Fruit fly (Drosophila melanogaster): Measurements from ENCODE around the gene CG7778.
A peak's percentile ranks its signal among the peaks of the same experiment; 100 is the strongest.

The CG7778 gene

DNA sequence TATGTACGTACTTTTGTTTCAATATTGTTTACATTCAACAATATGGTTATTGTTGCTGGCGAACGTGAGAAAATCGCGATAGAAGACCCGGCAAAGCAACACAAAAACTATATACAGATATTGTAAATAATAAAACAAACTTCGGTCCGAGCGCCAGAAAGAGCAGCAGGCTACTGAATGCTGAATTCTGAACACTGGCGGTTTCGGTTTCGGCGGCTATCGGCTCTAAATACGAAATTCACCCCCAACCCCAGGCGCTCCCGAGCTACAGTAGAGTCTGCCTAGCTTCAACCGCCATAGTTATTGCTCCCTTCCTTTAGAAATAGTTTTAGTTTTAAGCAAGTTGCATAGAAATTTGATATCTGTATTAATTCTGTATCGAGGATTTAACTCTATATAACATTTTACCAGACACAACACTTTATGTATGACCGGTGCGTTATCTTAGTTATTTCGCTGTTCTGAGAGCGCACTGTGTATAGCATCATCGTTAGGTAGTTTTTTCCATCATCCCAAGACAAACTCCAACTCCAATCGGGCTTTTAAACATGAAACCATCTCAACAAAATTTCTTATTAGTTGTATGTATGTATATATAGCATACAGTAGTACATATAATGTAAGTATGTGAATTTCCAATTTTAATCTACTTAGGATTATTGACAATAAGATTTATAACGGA, 16.0 kb downstream of the CG7778 start, which contains the start of gene CG7627 (continued):
- 0 out of 3 replicates have a peak, but pooled peaks have one; percentile 59 for TF ChIP-seq otp (GFP tag; IDR thresholded peaks at IDR 0.05)
- TF ChIP-seq lab (GFP tag; optimal IDR thresholded peaks at IDR 0.05): peak; percentile 88
- TF ChIP-seq Dp (GFP tag; optimal IDR thresholded peaks at IDR 0.05): no peak
- no peak for TF ChIP-seq sens-2 (GFP tag; IDR thresholded peaks at IDR 0.05)
- peak; percentile 97 for TF ChIP-seq Deaf1 (tag; optimal IDR thresholded peaks at IDR 0.05)
- 0 out of 2 replicates have a peak, but pooled peaks have one; percentile 34 for TF ChIP-seq CG16779 (GFP tag; IDR thresholded peaks at IDR 0.05)
- TF ChIP-seq CG11456 (GFP tag; IDR thresholded peaks at IDR 0.05): peak; percentile 88
- peak; percentile 82 for TF ChIP-seq BtbVII (GFP tag; optimal IDR thresholded peaks at IDR 0.05)
- TF ChIP-seq Meics (GFP tag; optimal IDR thresholded peaks at IDR 0.05): peak; percentile 84
- TF ChIP-seq CG18619 (GFP tag; optimal IDR thresholded peaks at IDR 0.05): peak; percentile 71
- peak; percentile 43 for TF ChIP-seq CG33557 (GFP tag; optimal IDR thresholded peaks at IDR 0.05)
- TF ChIP-seq CG1792 (GFP tag; optimal IDR thresholded peaks at IDR 0.05): peak; percentile 43
- peak; percentile 74 for TF ChIP-seq CG9817 (tag; optimal IDR thresholded peaks at IDR 0.05)
- peak; percentile 77 for TF ChIP-seq CG12391 (tag; optimal IDR thresholded peaks at IDR 0.05)
- no peak for TF ChIP-seq gt (GFP tag; IDR thresholded peaks at IDR 0.05)
- TF ChIP-seq klu (GFP tag; IDR thresholded peaks at IDR 0.05): peak; percentile 25; the same call in 1 of the 2 replicates
- no peak for TF ChIP-seq CG2129 (GFP tag; IDR thresholded peaks at IDR 0.05; ENCODE audit: partially characterized antibody)
- peak; percentile 70 for TF ChIP-seq az2 (GFP tag; optimal IDR thresholded peaks at IDR 0.05)
- TF ChIP-seq Ets97D (GFP tag; optimal IDR thresholded peaks at IDR 0.05): peak; percentile 42
- TF ChIP-seq CG11695 (GFP tag; IDR thresholded peaks at IDR 0.05): peak; percentile 72; the same call in 2 of the 3 replicates
- TF ChIP-seq grau (tag; optimal IDR thresholded peaks at IDR 0.05): peak; percentile 98
- peak; percentile 87 for TF ChIP-seq slbo (GFP tag; IDR thresholded peaks at IDR 0.05)
- peak; percentile 69 for TF ChIP-seq Taf1 (GFP tag; IDR thresholded peaks at IDR 0.05)
- peak; percentile 54 for TF ChIP-seq CG2875 (GFP tag; optimal IDR thresholded peaks at IDR 0.05)
- peak; percentile 72 for TF ChIP-seq ab (GFP tag; optimal IDR thresholded peaks at IDR 0.05)
- no peak for TF ChIP-seq Dll (GFP tag; IDR thresholded peaks at IDR 0.05; ENCODE audit: partially characterized antibody)
- no peak for TF ChIP-seq Lhr (GFP tag; optimal IDR thresholded peaks at IDR 0.05)
- no peak for TF ChIP-seq Kr (GFP tag; optimal IDR thresholded peaks at IDR 0.05)
- peak; percentile 67 for TF ChIP-seq CG13296 (GFP tag; optimal IDR thresholded peaks at IDR 0.05)
- TF ChIP-seq wor (GFP tag; IDR thresholded peaks at IDR 0.05): peak; percentile 47
- TF ChIP-seq ato (GFP tag; IDR thresholded peaks at IDR 0.05; ENCODE audit: partially characterized antibody): no peak
- TF ChIP-seq Atf-2 (GFP tag; optimal IDR thresholded peaks at IDR 0.05): peak; percentile 60
- TF ChIP-seq CG8089 (GFP tag; optimal IDR thresholded peaks at IDR 0.05): peak; percentile 62
- TF ChIP-seq zfh1 (GFP tag; IDR thresholded peaks at IDR 0.05): peak; percentile 82
- peak; percentile 71 for TF ChIP-seq CG12299 (tag; optimal IDR thresholded peaks at IDR 0.05)
- peak; percentile 9 for TF ChIP-seq pzg (GFP tag; optimal IDR thresholded peaks at IDR 0.05)
- TF ChIP-seq PHDP (tag; optimal IDR thresholded peaks at IDR 0.05): peak; percentile 68
- peak; percentile 27 for TF ChIP-seq Dref (GFP tag; IDR thresholded peaks at IDR 0.05)
- peak; percentile 68 for TF ChIP-seq CG17385 (GFP tag; optimal IDR thresholded peaks at IDR 0.05)
- TF ChIP-seq GATAe (GFP tag; conservative IDR thresholded peaks at IDR 0.05): peak; percentile 38; the same call in 1 of the 2 replicates
- TF ChIP-seq CG14050 (GFP tag; IDR thresholded peaks at IDR 0.05): peak; percentile 52; the same call in 2 of the 3 replicates
- peak; percentile 69 for TF ChIP-seq tio (GFP tag; optimal IDR thresholded peaks at IDR 0.05)
- peak; percentile 40 for TF ChIP-seq CG16863 (GFP tag; optimal IDR thresholded peaks at IDR 0.05)
- peak; percentile 64 for TF ChIP-seq CG18476 (GFP tag; optimal IDR thresholded peaks at IDR 0.05)
- TF ChIP-seq nom (GFP tag; optimal IDR thresholded peaks at IDR 0.05): peak; percentile 48
- peak; percentile 77 for TF ChIP-seq esg (GFP tag; conservative IDR thresholded peaks at IDR 0.05)
- TF ChIP-seq vnd (GFP tag; IDR thresholded peaks at IDR 0.05; ENCODE audit: partially characterized antibody): no peak
- no peak for TF ChIP-seq CG6791 (GFP tag; IDR thresholded peaks at IDR 0.05; ENCODE audit: partially characterized antibody)
- no peak for TF ChIP-seq CG11398 (GFP tag; optimal IDR thresholded peaks at IDR 0.05)

All from whole organism, embryonic.